Worm (Caenorhabditis elegans): ENCODE measurements around the gene M02E1.4.
A peak's percentile ranks its signal among the peaks of the same experiment; 100 is the strongest.

- no peak for TF ChIP-seq nhr-237 (tag; optimal IDR thresholded peaks at IDR 0.05)
- peak; percentile 78 for TF ChIP-seq ceh-28 (tag; optimal IDR thresholded peaks at IDR 0.05)
- no peak for TF ChIP-seq ceh-82 (tag; optimal IDR thresholded peaks at IDR 0.05)
- TF ChIP-seq nhr-12 (tag; optimal IDR thresholded peaks at IDR 0.05): no peak
- TF ChIP-seq unc-39 (tag; optimal IDR thresholded peaks at IDR 0.05): no peak
- no peak for TF ChIP-seq egl-27 (tag; optimal IDR thresholded peaks at IDR 0.05)
- no peak for TF ChIP-seq tbx-2 (tag; optimal IDR thresholded peaks at IDR 0.05)
- TF ChIP-seq R02D3.7 (tag; optimal IDR thresholded peaks at IDR 0.05): no peak
- no peak for TF ChIP-seq daf-12 (tag; optimal IDR thresholded peaks at IDR 0.05)
- TF ChIP-seq pqm-1 (tag; optimal IDR thresholded peaks at IDR 0.05): no peak
These were observed 41.6 kb upstream of the M02E1.4 start for ce11 chrX:271509-271908.

Data from whole organism, L3 larva.